Worm (Caenorhabditis elegans) whole organism, young adult: ENCODE results near the gene nlp-52.

ENCODE experiments used
- D2030.7 ChIP-seq: fragments of 200-800 bp; sonication (Bioruptor generic); IDR thresholded peaks from 2 replicates; pipeline ENCODE4 v1.3.6; 2022; ENCODE audit warnings: missing genetic modification reagents, missing genetic modification characterization, missing compliant biosample characterization
- F39B2.1 ChIP-seq: fragments of 200-800 bp; sonication (Bioruptor generic); IDR thresholded peaks from 2 replicates; pipeline ENCODE4 v1.3.6; 2022; ENCODE audit warnings: missing genetic modification reagents, missing genetic modification characterization, missing compliant biosample characterization
- efl-1 ChIP-seq: fragments of 150-350 bp; optimal IDR thresholded peaks from 2 replicates; lab custom pipeline; 2014; ENCODE audit warnings: missing biosample characterization, missing genetic modification reagents, missing genetic modification characterization

ce11 chrIII:773114-773513 lies 11.5 kb downstream of the nlp-52 start, which contains the start of gene cyn-6:
- no peak for TF ChIP-seq D2030.7 (GFP tag; lab: Robert Waterston, UW)
- no peak for TF ChIP-seq efl-1 (GFP tag; lab: Kevin White, UChicago)
- TF ChIP-seq F39B2.1 = no peak
